Fruit fly (Drosophila melanogaster) whole organism, embryonic: ENCODE results near the gene CG42841.

Experiments
- Ada2b ChIP-seq: fragments of 200-800 bp; sonication (Bioruptor generic); IDR thresholded peaks from 2 replicates; pipeline ENCODE4 v1.3.6; 2022; ENCODE audit warnings: missing biosample characterization, missing genetic modification characterization
- Adf1 ChIP-seq: fragments of 200-800 bp; sonication (Bioruptor generic); IDR thresholded peaks from 2 replicates; pipeline ENCODE4 v1.3.6; 2022; ENCODE audit warnings: missing biosample characterization, missing genetic modification characterization
- Bdp1 ChIP-seq: fragments of 200-800 bp; sonication (Bioruptor generic); optimal IDR thresholded peaks from 3 replicates; lab custom pipeline; 2016; ENCODE audit warnings: missing biosample characterization, missing genetic modification characterization
- Bgb ChIP-seq: fragments of 200-800 bp; sonication (Bioruptor generic); IDR thresholded peaks from 2 replicates; pipeline ENCODE4 v1.3.6; 2022; ENCODE audit warnings: missing biosample characterization, missing genetic modification characterization; ENCODE audit not compliant: partially characterized antibody
- Bteb2 ChIP-seq: fragments of 200-800 bp; sonication (Bioruptor generic); optimal IDR thresholded peaks from 2 replicates; lab custom pipeline; 2016; ENCODE audit warnings: missing biosample characterization, missing genetic modification characterization
- CG10209 ChIP-seq: fragments of 200-800 bp; sonication (Bioruptor generic); optimal IDR thresholded peaks from 3 replicates; lab custom pipeline; 2017; ENCODE audit warnings: missing biosample characterization, mild to moderate bottlenecking, missing genetic modification characterization, missing genetic modification reagents
- CG10431 ChIP-seq: fragments of 200-800 bp; sonication (Bioruptor generic); optimal IDR thresholded peaks from 3 replicates; lab custom pipeline; 2018; ENCODE audit warnings: missing biosample characterization, mild to moderate bottlenecking, missing genetic modification characterization
- CG10543 ChIP-seq: fragments of 200-800 bp; sonication (Bioruptor generic); optimal IDR thresholded peaks from 3 replicates; lab custom pipeline; 2017; ENCODE audit warnings: missing biosample characterization, mild to moderate bottlenecking, missing genetic modification characterization, moderate library complexity
- CG12236 ChIP-seq: fragments of 200-800 bp; sonication (Bioruptor generic); optimal IDR thresholded peaks from 2 replicates; lab custom pipeline; 2016; ENCODE audit warnings: missing biosample characterization, missing genetic modification characterization
- CG12299 ChIP-seq: fragments of 200-800 bp; sonication (Bioruptor generic); optimal IDR thresholded peaks from 2 replicates; lab custom pipeline; 2018; ENCODE audit warnings: missing biosample characterization, mild to moderate bottlenecking, missing genetic modification characterization
- CG12659 ChIP-seq: fragments of 200-800 bp; sonication (Bioruptor generic); optimal IDR thresholded peaks from 3 replicates; lab custom pipeline; 2017; ENCODE audit warnings: mild to moderate bottlenecking, missing biosample characterization, missing genetic modification reagents, missing genetic modification characterization
- CG14441 ChIP-seq: fragments of 200-800 bp; sonication (Bioruptor generic); IDR thresholded peaks from 2 replicates; pipeline ENCODE4 v1.3.6; 2022; ENCODE audit warnings: missing biosample characterization, missing genetic modification characterization
- CG15514 ChIP-seq: fragments of 200-800 bp; sonication (Bioruptor generic); optimal IDR thresholded peaks from 3 replicates; lab custom pipeline; 2017; ENCODE audit warnings: missing biosample characterization, missing genetic modification characterization, mild to moderate bottlenecking, moderate library complexity, missing genetic modification reagents
- CG16815 ChIP-seq: fragments of 200-800 bp; sonication (Bioruptor generic); optimal IDR thresholded peaks from 3 replicates; lab custom pipeline; 2017; ENCODE audit warnings: missing biosample characterization, mild to moderate bottlenecking, missing genetic modification characterization
- CG17568 ChIP-seq: fragments of 200-800 bp; sonication (Bioruptor generic); optimal IDR thresholded peaks from 2 replicates; lab custom pipeline; 2018; ENCODE audit warnings: missing biosample characterization, mild to moderate bottlenecking, missing genetic modification characterization, moderate library complexity
- CG2712 ChIP-seq: fragments of 200-800 bp; optimal IDR thresholded peaks from 3 replicates; lab custom pipeline; 2019; ENCODE audit warnings: missing biosample characterization, mild to moderate bottlenecking, missing genetic modification characterization, moderate library complexity
- CG6765 ChIP-seq: fragments of 200-800 bp; sonication (Bioruptor generic); optimal IDR thresholded peaks from 3 replicates; lab custom pipeline; 2017; ENCODE audit warnings: missing biosample characterization, mild to moderate bottlenecking, missing genetic modification characterization
- CG6813 ChIP-seq: fragments of 200-800 bp; sonication (Bioruptor generic); optimal IDR thresholded peaks from 2 replicates; lab custom pipeline; 2017; ENCODE audit warnings: missing biosample characterization, missing genetic modification characterization, mild to moderate bottlenecking, moderate library complexity, missing genetic modification reagents
- CG7745 ChIP-seq: fragments of 200-800 bp; sonication (Bioruptor generic); optimal IDR thresholded peaks from 2 replicates; lab custom pipeline; 2018; ENCODE audit warnings: missing biosample characterization, mild to moderate bottlenecking, missing genetic modification characterization, moderate library complexity
- CG9817 ChIP-seq: fragments of 200-800 bp; sonication (Bioruptor generic); optimal IDR thresholded peaks from 2 replicates; lab custom pipeline; 2018; ENCODE audit warnings: missing biosample characterization, mild to moderate bottlenecking, missing genetic modification characterization, moderate library complexity
- CG9932 ChIP-seq: fragments of 200-800 bp; sonication (Bioruptor generic); IDR thresholded peaks from 2 replicates; pipeline ENCODE4 v1.3.6; 2022; ENCODE audit warnings: missing biosample characterization, missing genetic modification characterization
- Dbx ChIP-seq: fragments of 200-800 bp; sonication (Bioruptor generic); IDR thresholded peaks from 3 replicates; pipeline ENCODE4 v1.3.6; 2022; ENCODE audit warnings: missing biosample characterization, missing genetic modification characterization
- Dll ChIP-seq: fragments of 200-800 bp; sonication (Bioruptor generic); IDR thresholded peaks from 4 replicates; pipeline ENCODE4 v1.3.6; 2022; ENCODE audit warnings: missing biosample characterization, missing genetic modification characterization; ENCODE audit not compliant: partially characterized antibody
- Dp ChIP-seq: fragments of 200-800 bp; sonication (Bioruptor generic); optimal IDR thresholded peaks from 2 replicates; lab custom pipeline; 2018; ENCODE audit warnings: missing biosample characterization, mild to moderate bottlenecking, missing genetic modification characterization, moderate library complexity
- Eip74EF ChIP-seq, 2 experiments: fragments of 200-800 bp in 1 of 2; fragments of >200 bp in 1 of 2; sonication (Bioruptor generic) in 1 of 2; optimal IDR thresholded peaks; 2 replicates each; lab custom pipeline; 2017 to 2019; ENCODE audit warnings: missing biosample characterization in 2 of 2, missing genetic modification characterization in 2 of 2, mild to moderate bottlenecking in 1 of 2, moderate library complexity in 1 of 2
- Hr39 ChIP-seq: fragments of >200 bp; optimal IDR thresholded peaks from 2 replicates; lab custom pipeline; 2017
- Hr78 ChIP-seq, 2 experiments: fragments of 200-800 bp in 1 of 2; fragments of >200 bp in 1 of 2; sonication (Bioruptor generic) in 1 of 2; optimal IDR thresholded peaks; 2 replicates each; lab custom pipeline; 2017 to 2019; ENCODE audit warnings: missing biosample characterization in 2 of 2, missing genetic modification characterization in 2 of 2, mild to moderate bottlenecking in 1 of 2, moderate library complexity in 1 of 2
- Med ChIP-seq: fragments of 200-800 bp; sonication (Bioruptor generic); peaks from one replicate; lab custom pipeline; 2016; ENCODE audit warnings: missing biosample characterization, missing genetic modification characterization, mild to moderate bottlenecking, inconsistent platforms, moderate library complexity
- NC2α ChIP-seq: fragments of 200-800 bp; sonication (Bioruptor generic); optimal IDR thresholded peaks from 2 replicates; lab custom pipeline; 2016; ENCODE audit warnings: missing biosample characterization, missing genetic modification characterization
- NC2β ChIP-seq: fragments of 200-800 bp; sonication (Bioruptor generic); optimal IDR thresholded peaks from 2 replicates; lab custom pipeline; 2016; ENCODE audit warnings: missing biosample characterization, missing genetic modification characterization
- Xrp1 ChIP-seq: fragments of 200-800 bp; sonication (Bioruptor generic); IDR thresholded peaks from 2 replicates; pipeline ENCODE4 v1.3.6; 2022; ENCODE audit warnings: missing biosample characterization, missing genetic modification characterization
- abd-A ChIP-seq: fragments of 200-800 bp; sonication (Bioruptor generic); optimal IDR thresholded peaks from 3 replicates; lab custom pipeline; 2019; ENCODE audit warnings: missing biosample characterization, mild to moderate bottlenecking, missing genetic modification characterization, moderate library complexity
- cas ChIP-seq: fragments of 200-800 bp; sonication (Bioruptor generic); IDR thresholded peaks from 2 replicates; pipeline ENCODE4 v1.3.6; 2022; ENCODE audit warnings: missing biosample characterization, missing genetic modification characterization
- crc ChIP-seq: fragments of 200-800 bp; sonication (Bioruptor generic); optimal IDR thresholded peaks from 2 replicates; lab custom pipeline; 2016; ENCODE audit warnings: missing biosample characterization, missing genetic modification characterization
- esg ChIP-seq: fragments of 200-800 bp; sonication (Bioruptor generic); conservative IDR thresholded peaks from 2 replicates; pipeline ENCODE4 v1.3.6; 2022; ENCODE audit warnings: missing biosample characterization, missing genetic modification characterization
- eyg ChIP-seq: fragments of 200-800 bp; sonication (Bioruptor generic); optimal IDR thresholded peaks from 3 replicates; lab custom pipeline; 2016; ENCODE audit warnings: missing biosample characterization, missing genetic modification characterization
- gcm ChIP-seq: fragments of 200-800 bp; sonication (Bioruptor generic); optimal IDR thresholded peaks from 2 replicates; lab custom pipeline; 2019; ENCODE audit warnings: missing biosample characterization, mild to moderate bottlenecking, missing genetic modification characterization, moderate library complexity
- gem ChIP-seq: fragments of 200-800 bp; sonication (Bioruptor generic); optimal IDR thresholded peaks from 2 replicates; lab custom pipeline; 2019; ENCODE audit warnings: missing biosample characterization, mild to moderate bottlenecking, missing genetic modification characterization, moderate library complexity
- gsb ChIP-seq: fragments of 200-800 bp; sonication (Bioruptor generic); IDR thresholded peaks from 2 replicates; pipeline ENCODE4 v1.3.6; 2022; ENCODE audit warnings: missing biosample characterization, missing genetic modification characterization
- klu ChIP-seq: fragments of 200-800 bp; sonication (Bioruptor generic); IDR thresholded peaks from 2 replicates; pipeline ENCODE4 v1.3.6; 2022; ENCODE audit warnings: missing biosample characterization, missing genetic modification characterization
- lola ChIP-seq, 3 experiments: fragments of >200 bp in 2 of 3; fragments of 200-800 bp in 1 of 3; sonication (Bioruptor generic) in 1 of 3; optimal IDR thresholded peaks; 2 replicates each; lab custom pipeline; 2017 to 2019; ENCODE audit warnings: missing biosample characterization in 3 of 3, missing genetic modification characterization in 3 of 3, mild to moderate bottlenecking in 1 of 3, moderate library complexity in 1 of 3
- nau ChIP-seq: fragments of 200-800 bp; sonication (Bioruptor generic); optimal IDR thresholded peaks from 3 replicates; lab custom pipeline; 2017; ENCODE audit warnings: missing biosample characterization, mild to moderate bottlenecking, missing genetic modification characterization, missing genetic modification reagents
- p53 ChIP-seq: fragments of 200-800 bp; sonication (Bioruptor generic); optimal IDR thresholded peaks from 2 replicates; lab custom pipeline; 2016; ENCODE audit warnings: missing biosample characterization, missing genetic modification characterization
- pzg ChIP-seq: fragments of 200-800 bp; sonication (Bioruptor generic); optimal IDR thresholded peaks from 3 replicates; lab custom pipeline; 2018; ENCODE audit warnings: missing biosample characterization, mild to moderate bottlenecking, missing genetic modification characterization, moderate library complexity
- so ChIP-seq: fragments of 200-800 bp; sonication (Bioruptor generic); IDR thresholded peaks from 3 replicates; pipeline ENCODE4 v1.3.6; 2022; ENCODE audit warnings: missing biosample characterization, missing genetic modification characterization
- sqz ChIP-seq: fragments of 200-800 bp; sonication (Bioruptor generic); optimal IDR thresholded peaks from 3 replicates; lab custom pipeline; 2018; ENCODE audit warnings: missing biosample characterization, mild to moderate bottlenecking, missing genetic modification characterization
- tap ChIP-seq: fragments of 200-800 bp; optimal IDR thresholded peaks from 3 replicates; lab custom pipeline; 2019; ENCODE audit warnings: missing biosample characterization, mild to moderate bottlenecking, missing genetic modification characterization, moderate library complexity
- tup ChIP-seq: fragments of 200-800 bp; sonication (Bioruptor generic); optimal IDR thresholded peaks from 2 replicates; lab custom pipeline; 2016; ENCODE audit warnings: missing biosample characterization, mild to moderate bottlenecking, missing genetic modification characterization, moderate library complexity

The CG42841 gene

dm6 chr3L:1969539-1970337, 35.7 kb downstream of the CG42841 start, which contains the start of gene CG1927 (continued):
- no peak for TF ChIP-seq Hr78 (GFP tag; optimal IDR thresholded peaks at IDR 0.05; lab: Kevin White, UChicago)
- no peak for TF ChIP-seq lola (GFP tag; optimal IDR thresholded peaks at IDR 0.05; lab: Kevin White, UChicago)
- no peak for TF ChIP-seq CG14441
- TF ChIP-seq Bdp1 = no peak
- no peak for TF ChIP-seq tap
- no peak; the same call in 2 of the 3 replicates for TF ChIP-seq so (GFP tag; lab: Robert Waterston, UW)
- TF ChIP-seq CG12299 (tag; lab: Kevin White, UChicago) = no peak
- no peak for TF ChIP-seq nau
- peak; percentile 9 for TF ChIP-seq CG17568
- no peak for TF ChIP-seq p53 (GFP tag; lab: Kevin White, UChicago)
- TF ChIP-seq Bteb2 = no peak
- no peak for TF ChIP-seq klu
- TF ChIP-seq eyg (GFP tag; lab: Kevin White, UChicago) = no peak
- TF ChIP-seq CG6765 (GFP tag; lab: Kevin White, UChicago) = peak; percentile 51
- TF ChIP-seq CG10431 (GFP tag; lab: Kevin White, UChicago) = no peak
- peak; percentile 42 for TF ChIP-seq CG12659
- peak; percentile 17 for TF ChIP-seq sqz
- TF ChIP-seq CG9932 (GFP tag; lab: Robert Waterston, UW) = no peak
- TF ChIP-seq abd-A (tag; lab: Kevin White, UChicago) = peak; percentile 47
- TF ChIP-seq CG7745 (tag; lab: Kevin White, UChicago) = no peak
- TF ChIP-seq NC2β (GFP tag; lab: Kevin White, UChicago) = no peak
- peak; percentile 57; the same call in 2 of the 3 replicates for TF ChIP-seq Dbx (GFP tag; lab: Robert Waterston, UW)
- peak; percentile 22 for TF ChIP-seq Dp (GFP tag; lab: Kevin White, UChicago)
- peak; percentile 54 for TF ChIP-seq pzg (GFP tag; lab: Kevin White, UChicago)
- no peak for TF ChIP-seq CG12236 (GFP tag; lab: Kevin White, UChicago)
- no peak for TF ChIP-seq tup (GFP tag; lab: Kevin White, UChicago)
- TF ChIP-seq CG16815 (GFP tag; lab: Kevin White, UChicago) = no peak
- TF ChIP-seq Ada2b (GFP tag; lab: Robert Waterston, UW) = no peak
- peak; percentile 52 for TF ChIP-seq CG15514 (GFP tag; lab: Kevin White, UChicago)
- no peak for TF ChIP-seq gem (tag; lab: Kevin White, UChicago)
- peak; percentile 82 for TF ChIP-seq Med
- no peak for TF ChIP-seq CG9817 (tag; lab: Kevin White, UChicago)
- no peak for TF ChIP-seq Hr39 (lab: Kevin White, UChicago)
- peak; percentile 41; the same call in 1 of the 4 replicates for TF ChIP-seq Dll (GFP tag; lab: Robert Waterston, UW)
- TF ChIP-seq CG2712 (tag; lab: Kevin White, UChicago) = no peak
- no peak for TF ChIP-seq Adf1 (GFP tag; lab: Robert Waterston, UW)
- TF ChIP-seq gsb = no peak
- peak; percentile 55; the same call in 1 of the 2 replicates for TF ChIP-seq Bgb
- peak; percentile 1 for TF ChIP-seq CG10543 (GFP tag; lab: Kevin White, UChicago)
- no peak for TF ChIP-seq gcm
- no peak for TF ChIP-seq NC2α (GFP tag; lab: Kevin White, UChicago)
- TF ChIP-seq Xrp1 = 0 out of 2 replicates have a peak, but pooled peaks have one; percentile 17
- TF ChIP-seq esg (GFP tag; lab: Robert Waterston, UW) = no peak
- no peak for TF ChIP-seq crc (GFP tag; lab: Kevin White, UChicago)
- TF ChIP-seq cas (GFP tag; lab: Robert Waterston, UW) = no peak
- TF ChIP-seq CG6813 (GFP tag; lab: Kevin White, UChicago) = no peak
- no peak for TF ChIP-seq CG10209 (GFP tag; lab: Kevin White, UChicago)
- peak in 1 of 2 experiments; percentile 35 for TF ChIP-seq Eip74EF (GFP tag; optimal IDR thresholded peaks at IDR 0.05; lab: Kevin White, UChicago)
